Fruit fly (Drosophila melanogaster): ENCODE data around the gene Apc.

The Apc gene

DNA sequence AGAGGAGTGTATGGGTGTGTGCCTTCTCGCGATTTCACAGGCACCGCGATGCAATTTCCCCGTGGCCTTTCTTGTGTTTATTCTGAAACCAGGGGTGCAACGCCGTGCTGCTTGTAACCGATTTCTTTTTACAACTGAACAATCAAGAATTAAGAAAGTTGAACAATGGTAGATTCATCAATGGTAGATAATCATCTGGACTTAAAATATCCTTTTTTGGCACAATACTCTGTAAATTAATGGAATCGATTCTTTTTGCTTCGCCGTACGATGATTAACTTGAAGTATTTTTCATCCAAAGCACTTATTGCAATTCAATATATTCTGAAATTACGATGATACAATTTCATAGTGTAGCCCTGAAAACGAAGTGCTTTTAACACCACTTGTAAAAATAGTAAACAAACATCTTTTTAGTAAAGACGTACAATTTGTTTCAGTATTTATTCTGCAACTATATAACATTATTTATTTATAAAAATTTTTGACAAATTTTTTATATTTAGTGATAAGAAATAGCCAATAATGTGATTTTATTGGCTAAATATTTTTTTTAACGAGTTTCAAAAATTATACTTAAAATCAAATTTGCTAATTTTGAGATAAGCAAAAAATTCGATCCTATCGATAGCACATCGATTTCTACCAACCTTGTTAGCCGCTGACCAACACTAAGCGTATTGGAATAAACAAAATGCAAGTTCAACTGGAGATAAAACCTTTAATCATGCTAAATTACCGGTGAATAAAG is 24.8 kb downstream of the Apc start, which contains the start of the genes CG1523 and CG1647 (continued):
- TF ChIP-seq ttk (GFP tag; IDR thresholded peaks at IDR 0.05) (peak; percentile 53; the same call in 1 of the 2 replicates), CG15601 (tag; optimal IDR thresholded peaks at IDR 0.05) (no peak), CG34376 (GFP tag; optimal IDR thresholded peaks at IDR 0.05) (peak; percentile 10), Lim3 (GFP tag; IDR thresholded peaks at IDR 0.05) (no peak), pum (GFP tag; optimal IDR thresholded peaks at IDR 0.05) (peak; percentile 57), mam (GFP tag; optimal IDR thresholded peaks at IDR 0.05) (peak; percentile 48), CG7839 (tag; optimal IDR thresholded peaks at IDR 0.05) (no peak), CG6813 (GFP tag; optimal IDR thresholded peaks at IDR 0.05) (no peak), chn (GFP tag; optimal IDR thresholded peaks at IDR 0.05) (peak; percentile 42), CG30431 (GFP tag; optimal IDR thresholded peaks at IDR 0.05) (peak; percentile 33), CG15514 (GFP tag; optimal IDR thresholded peaks at IDR 0.05) (peak; percentile 25), CoRest (tag; optimal IDR thresholded peaks at IDR 0.05) (peak; percentile 86), BtbVII (GFP tag; optimal IDR thresholded peaks at IDR 0.05) (no peak), CG7556 (GFP tag; optimal IDR thresholded peaks at IDR 0.05) (peak; percentile 64), CG9609 (GFP tag; optimal IDR thresholded peaks at IDR 0.05) (peak; percentile 62), Stat92E (GFP tag; optimal IDR thresholded peaks at IDR 0.05) (no peak), kay (GFP tag; optimal IDR thresholded peaks at IDR 0.05) (peak; percentile 4), dimm (GFP tag; IDR thresholded peaks at IDR 0.05) (no peak), CG13624 (GFP tag; optimal IDR thresholded peaks at IDR 0.05) (peak; percentile 45), CG3065 (GFP tag; optimal IDR thresholded peaks at IDR 0.05) (peak; percentile 5), gce (GFP tag; IDR thresholded peaks at IDR 0.05) (peak; percentile 38; the same call in 1 of the 3 replicates), Myb (GFP tag; optimal IDR thresholded peaks at IDR 0.05) (peak; percentile 38), D19A (tag; optimal IDR thresholded peaks at IDR 0.05) (no peak), gro (GFP tag; optimal IDR thresholded peaks at IDR 0.05) (peak; percentile 24), Nf-YB (GFP tag; optimal IDR thresholded peaks at IDR 0.05) (peak; percentile 41), CG30020 (tag; optimal IDR thresholded peaks at IDR 0.05) (peak; percentile 66), CG11695 (GFP tag; IDR thresholded peaks at IDR 0.05) (peak; percentile 38; the same call in 1 of the 3 replicates), Mrtf (GFP tag; IDR thresholded peaks at IDR 0.05) (peak; percentile 26; the same call in 1 of the 3 replicates), CG14710 (tag; optimal IDR thresholded peaks at IDR 0.05) (peak; percentile 82), aop (GFP tag; IDR thresholded peaks at IDR 0.05) (no peak), fd96Cb (tag; optimal IDR thresholded peaks at IDR 0.05) (peak; percentile 54), al (GFP tag; IDR thresholded peaks at IDR 0.05) (peak; percentile 25; the same call in 1 of the 2 replicates), mirr (GFP tag; optimal IDR thresholded peaks at IDR 0.05) (no peak), esg (GFP tag; conservative IDR thresholded peaks at IDR 0.05) (peak; percentile 61; the same call in 1 of the 2 replicates), B-H2 (GFP tag; optimal IDR thresholded peaks at IDR 0.05) (no peak), tgo (GFP tag; IDR thresholded peaks at IDR 0.05) (peak; percentile 67), CG33557 (GFP tag; optimal IDR thresholded peaks at IDR 0.05) (peak; percentile 84), NFAT (GFP tag; IDR thresholded peaks at IDR 0.05) (peak; percentile 42; the same call in 1 of the 2 replicates), Trl (optimal IDR thresholded peaks at IDR 0.05) (no peak), Trl (GFP tag; optimal IDR thresholded peaks at IDR 0.05) (peak; percentile 60), wdn (GFP tag; IDR thresholded peaks at IDR 0.05) (peak; percentile 38; the same call in 1 of the 2 replicates), insv (GFP tag; optimal IDR thresholded peaks at IDR 0.05) (peak in 1 of 2 experiments; percentile 5), CG7786 (GFP tag; optimal IDR thresholded peaks at IDR 0.05) (peak; percentile 48), cad (GFP tag; optimal IDR thresholded peaks at IDR 0.05) (no peak), CG7928 (GFP tag; optimal IDR thresholded peaks at IDR 0.05) (peak; percentile 85), ken (GFP tag; IDR thresholded peaks at IDR 0.05) (0 out of 3 replicates have a peak, but pooled peaks have one; percentile 33), CG4854 (GFP tag; optimal IDR thresholded peaks at IDR 0.05) (peak; percentile 35), CG15696 (tag; optimal IDR thresholded peaks at IDR 0.05) (peak; percentile 85), CG4617 (GFP tag; optimal IDR thresholded peaks at IDR 0.05; ENCODE audit: borderline replicate concordance) (peak; percentile 67)
